Fruit fly (Drosophila melanogaster): ENCODE measurements around the gene CG5880.

Gene CG5880

DNA sequence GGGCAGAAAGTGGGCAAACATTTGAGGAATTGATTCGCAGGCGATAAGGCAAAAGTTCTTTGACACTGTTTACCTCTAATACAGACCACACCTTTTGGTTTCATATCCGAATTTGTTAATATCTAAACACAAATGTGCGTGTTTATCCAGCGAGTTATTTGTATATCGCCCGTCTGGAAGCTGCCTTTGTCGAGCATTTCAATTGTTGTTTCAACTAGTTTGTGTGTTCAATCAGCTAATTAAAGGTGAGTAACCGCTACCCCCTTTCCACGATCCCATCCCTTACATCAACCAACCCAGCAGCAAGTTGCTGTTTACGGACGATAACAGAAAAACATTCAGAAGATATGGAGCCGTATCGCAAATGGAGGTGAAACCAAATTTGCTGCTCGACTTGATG is 14.9 kb downstream of the CG5880 start (continued):
- TF ChIP-seq Trl (optimal IDR thresholded peaks at IDR 0.05) (no peak), Trl (GFP tag; optimal IDR thresholded peaks at IDR 0.05) (peak; percentile 33), Hmx (GFP tag; optimal IDR thresholded peaks at IDR 0.05) (no peak), toy (GFP tag; IDR thresholded peaks at IDR 0.05) (peak; percentile 56; the same call in 1 of the 2 replicates), zfh2 (GFP tag; optimal IDR thresholded peaks at IDR 0.05) (peak; percentile 47), lilli (GFP tag; optimal IDR thresholded peaks at IDR 0.05) (peak; percentile 25), CG8924 (tag; optimal IDR thresholded peaks at IDR 0.05) (no peak), hkb (optimal IDR thresholded peaks at IDR 0.05) (no peak), hkb (GFP tag; IDR thresholded peaks at IDR 0.05) (peak; percentile 53), Mrtf (GFP tag; IDR thresholded peaks at IDR 0.05) (0 out of 3 replicates have a peak, but pooled peaks have one; percentile 29), CG9876 (GFP tag; optimal IDR thresholded peaks at IDR 0.05) (peak; percentile 11), CG15514 (GFP tag; optimal IDR thresholded peaks at IDR 0.05) (peak; percentile 61), chinmo (GFP tag; IDR thresholded peaks at IDR 0.05; ENCODE audit: partially characterized antibody) (0 out of 4 replicates have a peak, but pooled peaks have one; percentile 35), PHDP (tag; optimal IDR thresholded peaks at IDR 0.05) (peak; percentile 57), lmd (GFP tag; IDR thresholded peaks at IDR 0.05) (peak; percentile 28; the same call in 1 of the 2 replicates), CG2199 (GFP tag; IDR thresholded peaks at IDR 0.05) (no peak), emc (GFP tag; optimal IDR thresholded peaks at IDR 0.05) (peak; percentile 34), ham (GFP tag; IDR thresholded peaks at IDR 0.05) (no peak), zfh1 (GFP tag; IDR thresholded peaks at IDR 0.05) (no peak), CG10209 (GFP tag; optimal IDR thresholded peaks at IDR 0.05) (peak; percentile 72), Hmr (GFP tag; optimal IDR thresholded peaks at IDR 0.05) (peak; percentile 87), sna (GFP tag; IDR thresholded peaks at IDR 0.05; ENCODE audit: partially characterized antibody) (no peak), CG18599 (GFP tag; optimal IDR thresholded peaks at IDR 0.05) (peak; percentile 85), so (GFP tag; IDR thresholded peaks at IDR 0.05) (peak; percentile 61; the same call in 1 of the 3 replicates), nmo (GFP tag; optimal IDR thresholded peaks at IDR 0.05) (no peak), sqz (GFP tag; optimal IDR thresholded peaks at IDR 0.05) (no peak), CG3163 (GFP tag; optimal IDR thresholded peaks at IDR 0.05) (peak; percentile 19), NFAT (GFP tag; IDR thresholded peaks at IDR 0.05) (peak; percentile 24; the same call in 1 of the 2 replicates), CG10959 (GFP tag; IDR thresholded peaks at IDR 0.05) (no peak), dmrt99B (tag; optimal IDR thresholded peaks at IDR 0.05) (peak; percentile 22), oc (tag; optimal IDR thresholded peaks at IDR 0.05) (no peak), dpn (GFP tag; optimal IDR thresholded peaks at IDR 0.05) (peak; percentile 27 to 67), Sox102F (GFP tag; optimal IDR thresholded peaks at IDR 0.05) (peak; percentile 33), Awh (GFP tag; IDR thresholded peaks at IDR 0.05) (0 out of 2 replicates have a peak, but pooled peaks have one; percentile 19), Nf-YA (GFP tag; IDR thresholded peaks at IDR 0.05) (no peak), CG5953 (GFP tag; IDR thresholded peaks at IDR 0.05) (0 out of 2 replicates have a peak, but pooled peaks have one; percentile 39), CG17385 (GFP tag; optimal IDR thresholded peaks at IDR 0.05) (peak; percentile 15), CG7987 (GFP tag; optimal IDR thresholded peaks at IDR 0.05) (peak; percentile 75), CG4282 (GFP tag; optimal IDR thresholded peaks at IDR 0.05) (peak; percentile 3), CG17568 (GFP tag; optimal IDR thresholded peaks at IDR 0.05) (no peak), CG3726 (GFP tag; IDR thresholded peaks at IDR 0.05) (no peak), HLH4C (GFP tag; IDR thresholded peaks at IDR 0.05; ENCODE audit: partially characterized antibody) (no peak), CG2678 (tag; optimal IDR thresholded peaks at IDR 0.05) (peak; percentile 66), Antp (GFP tag; optimal IDR thresholded peaks at IDR 0.05) (peak; percentile 5), CG8388 (GFP tag; optimal IDR thresholded peaks at IDR 0.05) (no peak), fd3F (GFP tag; optimal IDR thresholded peaks at IDR 0.05) (peak; percentile 61), rib (GFP tag; IDR thresholded peaks at IDR 0.05) (peak; percentile 66), h (optimal IDR thresholded peaks at IDR 0.05) (no peak), vvl (GFP tag; IDR thresholded peaks at IDR 0.05) (peak; percentile 44; the same call in 1 of the 2 replicates), Ets65A (GFP tag) (peak; percentile 9), aop (GFP tag; IDR thresholded peaks at IDR 0.05) (no peak), sd (tag; optimal IDR thresholded peaks at IDR 0.05) (peak; percentile 7)

All from whole organism, embryonic.